Worm (Caenorhabditis elegans): ENCODE results near the gene R07C12.3.

R07C12.3 gene

ce11 chrIV:4112387-4112786 is 32.5 kb upstream of the R07C12.3 start, which contains the start of gene F49F1.14:
Gene F49F1.14, minus strand, starts transcription at chrIV:4112487.
- TF ChIP-seq nhr-237 (tag; optimal IDR thresholded peaks at IDR 0.05), result no peak
- no peak for TF ChIP-seq ceh-43 (GFP tag; optimal IDR thresholded peaks at IDR 0.05)
- TF ChIP-seq hlh-1 (tag; optimal IDR thresholded peaks at IDR 0.05), result no peak
- no peak for TF ChIP-seq cnd-1 (tag; optimal IDR thresholded peaks at IDR 0.05)
- no peak for TF ChIP-seq ces-1 (GFP tag; optimal IDR thresholded peaks at IDR 0.05)
- no peak for TF ChIP-seq ham-2 (GFP tag; optimal IDR thresholded peaks at IDR 0.05)
- TF ChIP-seq nhr-28 (tag; optimal IDR thresholded peaks at IDR 0.05), result no peak
- TF ChIP-seq nhr-12 (tag; optimal IDR thresholded peaks at IDR 0.05), result no peak
- TF ChIP-seq mep-1 (tag; optimal IDR thresholded peaks at IDR 0.05), result no peak
- TF ChIP-seq tbx-8 (GFP tag; optimal IDR thresholded peaks at IDR 0.05), result no peak
- TF ChIP-seq sem-2 (GFP tag; optimal IDR thresholded peaks at IDR 0.05), result no peak
- no peak for TF ChIP-seq flh-1 (GFP tag; optimal IDR thresholded peaks at IDR 0.05)
- no peak for TF ChIP-seq lin-32 (GFP tag; optimal IDR thresholded peaks at IDR 0.05)
- no peak for TF ChIP-seq blmp-1 (tag; optimal IDR thresholded peaks at IDR 0.05)
- no peak for TF ChIP-seq bed-3 (GFP tag; optimal IDR thresholded peaks at IDR 0.05)
- TF ChIP-seq sptf-1 (tag; optimal IDR thresholded peaks at IDR 0.05), result no peak
- no peak for TF ChIP-seq lin-13 (tag; optimal IDR thresholded peaks at IDR 0.05)
- TF ChIP-seq lsy-2 (tag; optimal IDR thresholded peaks at IDR 0.05), result no peak

DNA sequence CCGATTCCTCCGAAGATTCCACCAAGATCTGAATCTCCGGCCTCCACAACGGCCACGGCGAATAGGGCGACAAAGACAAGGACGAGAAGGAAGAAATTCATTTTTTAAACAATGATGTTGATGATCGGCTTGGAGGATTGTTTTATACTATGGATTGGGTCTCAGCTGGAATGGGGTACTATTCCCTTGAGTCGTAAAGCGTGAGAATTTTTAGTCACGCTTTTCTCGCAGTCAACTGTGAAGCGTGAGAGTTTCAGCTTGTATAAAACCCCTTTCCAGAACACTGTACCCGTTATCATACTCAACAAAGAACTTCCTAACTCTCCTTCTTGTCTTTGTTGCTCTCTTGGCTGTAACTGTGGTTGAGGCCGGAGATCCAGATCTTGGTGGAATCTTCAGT is 30.4 kb upstream of the R07C12.3 start, which contains the start of gene F49F1.15:
TSS of gene F49F1.15 (minus strand) at position 101 of the 400 bp plus-strand sequence.
- TF ChIP-seq nhr-76 (tag; optimal IDR thresholded peaks at IDR 0.05) (no peak), lin-13 (tag; optimal IDR thresholded peaks at IDR 0.05) (no peak), ceh-83 (GFP tag; optimal IDR thresholded peaks at IDR 0.05) (no peak), elt-1 (tag; optimal IDR thresholded peaks at IDR 0.05; ENCODE audit: borderline replicate concordance, insufficient read depth) (no peak), mep-1 (tag; optimal IDR thresholded peaks at IDR 0.05) (no peak), drap-1 (GFP tag; optimal IDR thresholded peaks at IDR 0.05) (no peak), lin-32 (GFP tag; optimal IDR thresholded peaks at IDR 0.05) (no peak), ham-2 (GFP tag; optimal IDR thresholded peaks at IDR 0.05) (no peak), nhr-12 (tag; optimal IDR thresholded peaks at IDR 0.05) (no peak), unc-62 (GFP tag; optimal IDR thresholded peaks at IDR 0.05) (no peak), flh-1 (GFP tag; optimal IDR thresholded peaks at IDR 0.05) (no peak)

ce11 chrIV:4115634-4116033 is 29.2 kb upstream of the R07C12.3 start, which contains the start of the genes F49F1.4 and F49F1.2:
Gene F49F1.4, minus strand, starts transcription at chrIV:4115734.
Gene F49F1.2, plus strand, starts transcription at chrIV:4115943.
- TF ChIP-seq nhr-12 (tag; optimal IDR thresholded peaks at IDR 0.05), result no peak
- no peak for TF ChIP-seq snpc-4 (tag; optimal IDR thresholded peaks at IDR 0.05)
- TF ChIP-seq unc-120 (tag; optimal IDR thresholded peaks at IDR 0.05; ENCODE audit: poor library complexity, severe bottlenecking), result no peak
- no peak for TF ChIP-seq nhr-2 (tag; optimal IDR thresholded peaks at IDR 0.05)
- no peak for TF ChIP-seq ceh-43 (GFP tag; optimal IDR thresholded peaks at IDR 0.05)
- TF ChIP-seq bed-3 (GFP tag; optimal IDR thresholded peaks at IDR 0.05), result no peak
- TF ChIP-seq mep-1 (tag; optimal IDR thresholded peaks at IDR 0.05), result no peak

DNA sequence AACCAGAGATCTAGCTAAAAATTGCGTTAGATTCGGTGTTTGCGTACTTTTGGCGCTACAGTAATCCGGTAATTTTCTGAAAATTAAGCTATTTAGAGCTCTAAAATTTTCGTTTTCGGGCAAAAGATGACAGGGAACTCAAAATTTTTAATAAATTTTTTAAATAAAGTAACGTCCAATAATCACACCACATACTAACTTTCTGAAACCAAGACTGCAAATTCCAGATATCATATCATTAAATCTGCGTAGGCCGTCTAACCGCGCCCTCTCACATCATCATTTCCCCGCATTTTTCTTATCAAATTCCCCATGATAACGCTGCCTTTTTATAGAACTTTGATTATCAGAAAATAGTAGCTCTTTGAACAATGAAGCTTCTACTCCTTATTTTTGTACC is 27.5 kb upstream of the R07C12.3 start, which contains the start of gene drd-50:
TSS of gene drd-50 (plus strand) at position 301 of the 400 bp plus-strand sequence.
- TF ChIP-seq nhr-237 (tag; optimal IDR thresholded peaks at IDR 0.05), result no peak
- TF ChIP-seq snpc-4 (tag; optimal IDR thresholded peaks at IDR 0.05), result no peak
- no peak for TF ChIP-seq M03D4.4 (tag; optimal IDR thresholded peaks at IDR 0.05)
- TF ChIP-seq elt-1 (tag; optimal IDR thresholded peaks at IDR 0.05; ENCODE audit: borderline replicate concordance, insufficient read depth), result no peak
- no peak for TF ChIP-seq unc-120 (tag; optimal IDR thresholded peaks at IDR 0.05; ENCODE audit: poor library complexity, severe bottlenecking)
- no peak for TF ChIP-seq hlh-1 (tag; optimal IDR thresholded peaks at IDR 0.05)
- TF ChIP-seq mep-1 (tag; optimal IDR thresholded peaks at IDR 0.05), result no peak
- TF ChIP-seq elt-3 (tag; optimal IDR thresholded peaks at IDR 0.05), result no peak
- no peak for TF ChIP-seq unc-39 (tag; optimal IDR thresholded peaks at IDR 0.05)
- TF ChIP-seq lin-13 (tag; optimal IDR thresholded peaks at IDR 0.05), result no peak
- TF ChIP-seq cnd-1 (tag; optimal IDR thresholded peaks at IDR 0.05), result no peak
- TF ChIP-seq unc-62 (GFP tag; optimal IDR thresholded peaks at IDR 0.05), result no peak
- no peak for TF ChIP-seq zip-8 (tag; optimal IDR thresholded peaks at IDR 0.05)
- no peak for TF ChIP-seq flh-1 (GFP tag; optimal IDR thresholded peaks at IDR 0.05)
- no peak for TF ChIP-seq mls-2 (tag; optimal IDR thresholded peaks at IDR 0.05)
- TF ChIP-seq nhr-2 (tag; optimal IDR thresholded peaks at IDR 0.05), result no peak
- no peak for TF ChIP-seq tbx-8 (GFP tag; optimal IDR thresholded peaks at IDR 0.05)
- TF ChIP-seq bed-3 (GFP tag; optimal IDR thresholded peaks at IDR 0.05), result no peak
- no peak for TF ChIP-seq drap-1 (GFP tag; optimal IDR thresholded peaks at IDR 0.05)

Measured in whole organism, mixed stage, embryonic.